Worm (Caenorhabditis elegans) whole organism, late embryonic: Measurements from ENCODE around the gene C04E6.13.

Experiments
- K02D7.2 ChIP-seq: sonication (generic microtip); optimal IDR thresholded peaks from 2 replicates; lab custom pipeline; 2017; ENCODE audit warnings: mild to moderate bottlenecking, missing genetic modification characterization, missing compliant biosample characterization
- ama-1 ChIP-seq: fragments of 150-350 bp; optimal IDR thresholded peaks from 2 replicates; lab custom pipeline; 2014
- ceh-22 ChIP-seq: sonication (generic microtip); optimal IDR thresholded peaks from 2 replicates; lab custom pipeline; 2017; ENCODE audit warnings: missing biosample characterization, missing genetic modification characterization
- ceh-24 ChIP-seq: sonication (generic microtip); optimal IDR thresholded peaks from 2 replicates; lab custom pipeline; 2016; ENCODE audit warnings: mild to moderate bottlenecking, missing genetic modification characterization, missing compliant biosample characterization
- ceh-6 ChIP-seq: fragments of 200-800 bp; sonication (Bioruptor generic); optimal IDR thresholded peaks from 2 replicates; lab custom pipeline; 2018; ENCODE audit warnings: mild to moderate bottlenecking, missing genetic modification characterization, missing compliant biosample characterization
- lim-6 ChIP-seq: sonication (generic microtip); optimal IDR thresholded peaks from 2 replicates; lab custom pipeline; 2016; ENCODE audit warnings: missing genetic modification characterization, missing compliant biosample characterization
- nhr-11 ChIP-seq: fragments of 150-350 bp; optimal IDR thresholded peaks from 2 replicates; lab custom pipeline; 2014; ENCODE audit warnings: missing biosample characterization, missing genetic modification characterization
- pax-1 ChIP-seq: fragments of 150-350 bp; optimal IDR thresholded peaks from 2 replicates; lab custom pipeline; 2014; ENCODE audit warnings: missing biosample characterization, missing genetic modification characterization
- pha-4 ChIP-seq: fragments of 150-350 bp; optimal IDR thresholded peaks from 2 replicates; lab custom pipeline; 2018; ENCODE audit warnings: missing biosample characterization, missing genetic modification reagents, missing genetic modification characterization

ce11 chrV:5906252-5906651, 6.3 kb upstream of the C04E6.13 start, which contains the start of gene srd-15:
- no peak for TF ChIP-seq ceh-24 (tag; lab: Kevin White, UChicago)
- no peak for TF ChIP-seq K02D7.2 (tag; lab: Kevin White, UChicago)
- no peak for TF ChIP-seq ceh-22 (tag; lab: Kevin White, UChicago)
- TF ChIP-seq pha-4 (tag; lab: Kevin White, UChicago): no peak
- no peak for TF ChIP-seq nhr-11 (tag; lab: Kevin White, UChicago)
- TF ChIP-seq pax-1 (tag; lab: Kevin White, UChicago): no peak
- no peak for TF ChIP-seq lim-6 (tag; lab: Kevin White, UChicago)
- no peak for TF ChIP-seq ceh-6
- TF ChIP-seq ama-1 (lab: Kevin White, UChicago): no peak
